Fruit fly (Drosophila melanogaster): Measurements from ENCODE around the gene CG13898.

- no peak for TF ChIP-seq kay (GFP tag; ENCODE audit: borderline replicate concordance)
- TF ChIP-seq tj (GFP tag; optimal IDR thresholded peaks at IDR 0.05), result no peak
- no peak for TF ChIP-seq Hr96 (GFP tag; optimal IDR thresholded peaks at IDR 0.05)
- no peak for TF ChIP-seq CG11617 (GFP tag; optimal IDR thresholded peaks at IDR 0.05)
- TF ChIP-seq Clk (GFP tag; optimal IDR thresholded peaks at IDR 0.05), result no peak
- no peak for TF ChIP-seq CG7101 (tag; optimal IDR thresholded peaks at IDR 0.05)
These were observed at the start of gene CG13898 for dm6 chr3L:803951-804350.

Data from whole organism, adult.